Worm (Caenorhabditis elegans) whole organism, young adult: Measurements from ENCODE around the gene K08F4.5.
A peak's percentile ranks its signal among the peaks of the same experiment; 100 is the strongest.

Experiments used
- B0019.2 ChIP-seq: fragments of 200-800 bp; sonication (Bioruptor generic); conservative IDR thresholded peaks from 2 replicates; pipeline ENCODE4 v1.3.6; 2022; ENCODE audit warnings: missing genetic modification reagents, missing genetic modification characterization, missing compliant biosample characterization
- B0035.1 ChIP-seq: sonication (generic microtip); optimal IDR thresholded peaks from 2 replicates; lab custom pipeline; 2016; ENCODE audit warnings: missing genetic modification characterization, mild to moderate bottlenecking, missing compliant biosample characterization, missing genotype, missing genetic modification reagents
- C06A6.2 ChIP-seq: fragments of 200-800 bp; sonication (Bioruptor generic); conservative IDR thresholded peaks from 2 replicates; pipeline ENCODE4 v1.3.6; 2022; ENCODE audit warnings: missing genetic modification characterization, missing compliant biosample characterization
- F37B4.10 ChIP-seq: fragments of 200-800 bp; sonication (Bioruptor generic); IDR thresholded peaks from 2 replicates; pipeline ENCODE4 v1.3.6; 2022; ENCODE audit warnings: missing genetic modification characterization, missing compliant biosample characterization
- F49E8.2 ChIP-seq: sonication (generic microtip); optimal IDR thresholded peaks from 3 replicates; lab custom pipeline; 2017; ENCODE audit warnings: missing genetic modification characterization, mild to moderate bottlenecking, missing compliant biosample characterization, antibody characterized with exemption, moderate library complexity; ENCODE audit not compliant: insufficient read depth
- F52B5.7 ChIP-seq: sonication (generic microtip); optimal IDR thresholded peaks from 2 replicates; lab custom pipeline; 2016; ENCODE audit warnings: mild to moderate bottlenecking, missing genetic modification characterization, missing compliant biosample characterization
- Y53G8AR.9 ChIP-seq: fragments of 200-800 bp; sonication (Bioruptor generic); conservative IDR thresholded peaks from 2 replicates; pipeline ENCODE4 v1.3.6; 2022; ENCODE audit warnings: missing genetic modification reagents, missing genetic modification characterization, missing compliant biosample characterization
- Y56A3A.18 ChIP-seq: fragments of 200-800 bp; sonication (Bioruptor generic); IDR thresholded peaks from 2 replicates; pipeline ENCODE4 v1.3.6; 2022; ENCODE audit warnings: missing genetic modification reagents, missing genetic modification characterization, missing compliant biosample characterization
- ama-1 ChIP-seq, 3 experiments: fragments of 150-350 bp in 1 of 3; sonication (generic microtip) in 2 of 3; optimal IDR thresholded peaks; 2 replicates each; lab custom pipeline; 2014 to 2018; ENCODE audit warnings: missing biosample characterization in 2 of 3, missing genetic modification characterization in 2 of 3, missing genetic modification reagents in 2 of 3
- attf-3 ChIP-seq: fragments of 200-800 bp; sonication (Bioruptor generic); conservative IDR thresholded peaks from 2 replicates; pipeline ENCODE4 v1.3.6; 2022; ENCODE audit warnings: missing genetic modification reagents, missing genetic modification characterization, missing compliant biosample characterization
- attf-5 ChIP-seq: fragments of 200-800 bp; sonication (Bioruptor generic); optimal IDR thresholded peaks from 2 replicates; lab custom pipeline; 2018; ENCODE audit warnings: mild to moderate bottlenecking, missing genetic modification characterization, missing compliant biosample characterization
- attf-6 ChIP-seq: fragments of 200-800 bp; sonication (Bioruptor generic); IDR thresholded peaks from 2 replicates; pipeline ENCODE4 v1.3.6; 2022; ENCODE audit warnings: missing genetic modification reagents, missing genetic modification characterization, missing compliant biosample characterization
- bed-1 ChIP-seq: fragments of 200-800 bp; sonication (Bioruptor generic); IDR thresholded peaks from 2 replicates; pipeline ENCODE4 v1.3.6; 2022; ENCODE audit warnings: missing genetic modification reagents, missing genetic modification characterization, missing compliant biosample characterization
- ccch-3 ChIP-seq: fragments of 200-800 bp; sonication (Bioruptor generic); optimal IDR thresholded peaks from 2 replicates; lab custom pipeline; 2018; ENCODE audit warnings: mild to moderate bottlenecking, missing genetic modification characterization, missing compliant biosample characterization
- cebp-1 ChIP-seq, 2 experiments: fragments of 200-800 bp in 1 of 2; sonication (Bioruptor generic) in 1 of 2; sonication (generic microtip) in 1 of 2; IDR thresholded peaks in 1 of 2; optimal IDR thresholded peaks in 1 of 2; 2 replicates each; pipeline versions ENCODE4 v1.3.6 to Lab custom; 2017 to 2022; ENCODE audit warnings: missing compliant biosample characterization in 2 of 2, missing genetic modification characterization in 2 of 2, mild to moderate bottlenecking in 1 of 2, missing genetic modification reagents in 1 of 2, moderate library complexity in 1 of 2
- ceh-91 ChIP-seq: fragments of 200-800 bp; sonication (Bioruptor generic); IDR thresholded peaks from 2 replicates; pipeline ENCODE4 v1.3.6; 2022; ENCODE audit warnings: missing genetic modification reagents, missing genetic modification characterization, missing compliant biosample characterization
- chd-7 ChIP-seq: sonication (generic microtip); optimal IDR thresholded peaks from 2 replicates; lab custom pipeline; 2016; ENCODE audit warnings: mild to moderate bottlenecking, missing genetic modification characterization, moderate library complexity, missing compliant biosample characterization
- dox-1 ChIP-seq: fragments of 200-800 bp; sonication (Bioruptor generic); IDR thresholded peaks from 2 replicates; pipeline ENCODE4 v1.3.6; 2022; ENCODE audit warnings: missing genetic modification reagents, missing genetic modification characterization, missing compliant biosample characterization
- efl-1 ChIP-seq: fragments of 150-350 bp; optimal IDR thresholded peaks from 2 replicates; lab custom pipeline; 2014; ENCODE audit warnings: missing biosample characterization, missing genetic modification reagents, missing genetic modification characterization
- egl-44 ChIP-seq: fragments of 200-800 bp; sonication (Bioruptor generic); IDR thresholded peaks from 2 replicates; pipeline ENCODE4 v1.3.6; 2022; ENCODE audit warnings: missing genetic modification reagents, missing genetic modification characterization, missing compliant biosample characterization
- gei-17 ChIP-seq: fragments of 200-800 bp; sonication (Bioruptor generic); optimal IDR thresholded peaks from 2 replicates; lab custom pipeline; 2018; ENCODE audit warnings: mild to moderate bottlenecking, missing genetic modification characterization, missing compliant biosample characterization
- him-1 ChIP-seq: sonication (generic microtip); optimal IDR thresholded peaks from 2 replicates; lab custom pipeline; 2016; ENCODE audit warnings: missing genotype, missing genetic modification reagents, missing genetic modification characterization, missing compliant biosample characterization
- hrde-1 ChIP-seq: sonication (generic microtip); optimal IDR thresholded peaks from 2 replicates; lab custom pipeline; 2016; ENCODE audit warnings: missing genetic modification characterization, mild to moderate bottlenecking, missing compliant biosample characterization, moderate library complexity, missing genotype, missing genetic modification reagents, borderline replicate concordance
- madf-6 ChIP-seq: fragments of 200-800 bp; sonication (Bioruptor generic); IDR thresholded peaks from 2 replicates; pipeline ENCODE4 v1.3.6; 2022; ENCODE audit warnings: missing genetic modification reagents, missing genetic modification characterization, missing compliant biosample characterization
- mel-28 ChIP-seq: sonication (generic microtip); optimal IDR thresholded peaks from 2 replicates; lab custom pipeline; 2016; ENCODE audit warnings: borderline replicate concordance, mild to moderate bottlenecking, missing genetic modification characterization, missing compliant biosample characterization
- nfyb-1 ChIP-seq: fragments of 200-800 bp; sonication (Bioruptor generic); IDR thresholded peaks from 2 replicates; pipeline ENCODE4 v1.3.6; 2022; ENCODE audit warnings: missing genetic modification reagents, missing genetic modification characterization, missing compliant biosample characterization
- nhr-80 ChIP-seq: sonication (generic microtip); optimal IDR thresholded peaks from 2 replicates; lab custom pipeline; 2016; ENCODE audit warnings: missing genetic modification characterization, missing compliant biosample characterization
- pha-4 ChIP-seq: fragments of 150-350 bp; sonication (generic microtip); optimal IDR thresholded peaks from 2 replicates; lab custom pipeline; 2014; ENCODE audit warnings: missing biosample characterization, missing genetic modification reagents, missing genetic modification characterization
- rec-8 ChIP-seq, 2 experiments: sonication (generic microtip); optimal IDR thresholded peaks; 2 replicates each; lab custom pipeline; 2016; ENCODE audit warnings: mild to moderate bottlenecking in 2 of 2, missing genetic modification characterization in 2 of 2, missing genetic modification reagents in 2 of 2, missing genotype in 2 of 2, missing biosample characterization in 1 of 2, missing compliant biosample characterization in 1 of 2, moderate library complexity in 1 of 2
- rpc-1 ChIP-seq, 2 experiments: fragments of 150-350 bp in 1 of 2; sonication (generic microtip) in 1 of 2; optimal IDR thresholded peaks; 2 replicates each; lab custom pipeline; 2014 to 2018; ENCODE audit warnings: missing biosample characterization in 1 of 2, missing genetic modification characterization in 1 of 2, missing genetic modification reagents in 1 of 2, missing genotype in 1 of 2
- snpc-1.1 ChIP-seq: sonication (generic microtip); optimal IDR thresholded peaks from 2 replicates; lab custom pipeline; 2017; ENCODE audit warnings: missing genetic modification characterization, mild to moderate bottlenecking, missing compliant biosample characterization, antibody characterized with exemption, moderate library complexity, missing genotype, missing genetic modification reagents; ENCODE audit not compliant: insufficient read depth
- snpc-4 ChIP-seq, 5 experiments: fragments of 150-350 bp in 1 of 5; sonication (generic microtip) in 4 of 5; optimal IDR thresholded peaks; 2 replicates each; lab custom pipeline; 2014 to 2018; ENCODE audit warnings: missing genetic modification characterization in 5 of 5, missing biosample characterization in 3 of 5, antibody characterized with exemption in 2 of 5, mild to moderate bottlenecking in 2 of 5, missing compliant biosample characterization in 2 of 5, missing genotype in 2 of 5, moderate library complexity in 2 of 5, missing genetic modification reagents in 1 of 5
- tbx-9 ChIP-seq: sonication (generic microtip); optimal IDR thresholded peaks from 2 replicates; lab custom pipeline; 2016; ENCODE audit warnings: borderline replicate concordance, missing genetic modification characterization, inconsistent platforms, missing compliant biosample characterization
- unc-130 ChIP-seq: sonication (generic microtip); optimal IDR thresholded peaks from 2 replicates; lab custom pipeline; 2016; ENCODE audit warnings: missing genetic modification reagents, missing genetic modification characterization, missing compliant biosample characterization
- ztf-18 ChIP-seq: sonication (generic microtip); optimal IDR thresholded peaks from 2 replicates; lab custom pipeline; 2016; ENCODE audit warnings: missing genotype, mild to moderate bottlenecking, missing genetic modification characterization, missing compliant biosample characterization

K08F4.5 gene

DNA sequence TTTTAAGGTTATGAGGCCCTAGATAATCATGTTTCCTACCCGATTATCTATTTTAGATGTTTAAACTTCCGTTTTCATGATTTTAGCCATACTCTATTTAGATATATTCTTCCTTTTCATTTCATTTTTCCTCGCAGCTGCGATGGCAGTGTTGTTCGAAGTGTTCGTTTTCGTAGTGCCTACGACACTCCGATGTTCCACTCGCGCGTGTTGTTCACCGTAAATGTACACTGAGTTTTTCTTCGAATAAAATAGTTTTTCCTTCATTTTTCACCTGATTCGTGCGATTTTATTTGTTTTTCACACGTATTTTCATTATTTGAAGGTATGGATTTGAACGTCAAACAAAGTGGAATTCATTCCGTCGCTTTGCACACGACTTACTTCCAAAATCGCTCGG, 38.8 kb downstream of the K08F4.5 start, which contains the start of gene dis-3:
TSS of gene dis-3 (plus strand) at position 322 of the 400 bp plus-strand sequence.
- TF ChIP-seq attf-3 (GFP tag; lab: Robert Waterston, UW) (peak; percentile 88), B0019.2 (GFP tag; lab: Robert Waterston, UW) (no peak)

DNA sequence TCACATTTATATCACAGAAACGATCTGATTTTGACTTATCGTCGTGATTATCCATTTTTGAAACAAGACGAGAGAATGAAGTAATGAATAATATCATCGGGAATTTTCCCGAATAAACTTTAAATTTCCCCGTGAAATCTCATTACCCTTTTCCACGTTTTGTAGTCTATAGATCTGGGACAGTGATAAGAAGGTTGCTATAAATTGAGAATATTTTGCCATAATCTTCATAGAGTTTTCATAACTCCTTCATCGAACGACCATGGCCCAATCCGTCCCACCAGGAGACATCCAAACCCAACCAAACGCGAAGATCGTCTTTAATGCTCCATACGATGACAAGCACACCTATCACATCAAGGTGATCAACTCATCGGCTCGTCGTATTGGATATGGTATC, 40.5 kb downstream of the K08F4.5 start, which contains the start of the genes C04G2.5 and msp-36:
TSS of gene C04G2.5 (minus strand) at position 101 of the 400 bp plus-strand sequence.
TSS of gene msp-36 (plus strand) at position 263 of the 400 bp plus-strand sequence.
- TF ChIP-seq Y56A3A.18 (GFP tag; lab: Robert Waterston, UW) (no peak), snpc-1.1 (tag; lab: Kevin White, UChicago) (no peak), mel-28 (tag; lab: Kevin White, UChicago) (no peak), attf-5 (GFP tag; lab: Kevin White, UChicago) (no peak), tbx-9 (tag; lab: Kevin White, UChicago) (no peak), cebp-1 (GFP tag; IDR thresholded peaks at IDR 0.05; lab: Robert Waterston, UW) (no peak), cebp-1 (tag; optimal IDR thresholded peaks at IDR 0.05; lab: Kevin White, UChicago) (no peak), pha-4 (tag; lab: Kevin White, UChicago) (no peak), egl-44 (GFP tag; lab: Robert Waterston, UW) (no peak), F49E8.2 (tag; lab: Kevin White, UChicago) (no peak), dox-1 (GFP tag; lab: Robert Waterston, UW) (no peak), ccch-3 (GFP tag; lab: Kevin White, UChicago) (no peak), ztf-18 (no peak), unc-130 (GFP tag; lab: Kevin White, UChicago) (no peak), chd-7 (tag; lab: Kevin White, UChicago) (no peak), Y53G8AR.9 (GFP tag; lab: Robert Waterston, UW) (no peak), C06A6.2 (GFP tag; lab: Robert Waterston, UW) (no peak), attf-6 (GFP tag; lab: Robert Waterston, UW) (no peak), B0035.1 (tag; lab: Kevin White, UChicago) (no peak), rec-8 (tag; optimal IDR thresholded peaks at IDR 0.05; lab: Kevin White, UChicago) (no peak)

DNA sequence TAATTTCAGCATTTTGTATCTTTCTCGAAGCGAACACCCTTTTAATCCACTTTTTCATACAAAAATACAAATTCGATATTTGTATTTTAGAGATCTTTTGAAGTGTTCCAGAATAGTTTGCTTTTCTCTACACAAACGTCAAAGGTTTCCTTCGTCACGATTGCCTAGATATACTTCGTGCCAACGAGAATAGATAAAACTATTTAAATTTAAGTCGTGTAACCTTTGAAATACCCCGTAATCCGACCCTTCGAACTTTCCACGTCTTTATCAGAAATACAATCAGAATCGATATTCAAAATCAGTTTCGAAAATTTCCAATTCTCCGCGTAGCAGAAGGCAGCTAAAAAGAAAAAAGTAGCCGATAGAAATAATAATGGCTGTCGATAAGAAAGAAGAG, 45.4 kb downstream of the K08F4.5 start, which contains the start of gene ttbk-5:
TSS of gene ttbk-5 (plus strand) at position 301 of the 400 bp plus-strand sequence.
- TF ChIP-seq F52B5.7 (no peak), rpc-1 (optimal IDR thresholded peaks at IDR 0.05; lab: Kevin White, UChicago) (no peak), rpc-1 (tag; optimal IDR thresholded peaks at IDR 0.05; lab: Kevin White, UChicago) (no peak), bed-1 (no peak), pha-4 (tag; lab: Kevin White, UChicago) (no peak), nhr-80 (tag; lab: Kevin White, UChicago) (no peak), snpc-4 (GFP tag; optimal IDR thresholded peaks at IDR 0.05; lab: Kevin White, UChicago) (no peak), snpc-4 (tag; optimal IDR thresholded peaks at IDR 0.05; lab: Kevin White, UChicago) (no peak), nfyb-1 (GFP tag; lab: Robert Waterston, UW) (no peak), hrde-1 (no peak), ama-1 (optimal IDR thresholded peaks at IDR 0.05; lab: Kevin White, UChicago) (no peak), ama-1 (GFP tag; optimal IDR thresholded peaks at IDR 0.05; lab: Kevin White, UChicago) (no peak), B0019.2 (GFP tag; lab: Robert Waterston, UW) (no peak), ceh-91 (GFP tag; lab: Robert Waterston, UW) (no peak), him-1 (tag; lab: Kevin White, UChicago) (no peak), efl-1 (no peak), gei-17 (GFP tag; lab: Kevin White, UChicago) (no peak), F37B4.10 (no peak), madf-6 (no peak)
